Fruit fly (Drosophila melanogaster): ENCODE results near the gene RpS5a.

The RpS5a gene

dm6 chrX:17188167-17188566, 40.1 kb upstream of the RpS5a start:
- TF ChIP-seq kay (GFP tag; optimal IDR thresholded peaks at IDR 0.05) (no peak), sens (GFP tag) (peak; percentile 77)

DNA sequence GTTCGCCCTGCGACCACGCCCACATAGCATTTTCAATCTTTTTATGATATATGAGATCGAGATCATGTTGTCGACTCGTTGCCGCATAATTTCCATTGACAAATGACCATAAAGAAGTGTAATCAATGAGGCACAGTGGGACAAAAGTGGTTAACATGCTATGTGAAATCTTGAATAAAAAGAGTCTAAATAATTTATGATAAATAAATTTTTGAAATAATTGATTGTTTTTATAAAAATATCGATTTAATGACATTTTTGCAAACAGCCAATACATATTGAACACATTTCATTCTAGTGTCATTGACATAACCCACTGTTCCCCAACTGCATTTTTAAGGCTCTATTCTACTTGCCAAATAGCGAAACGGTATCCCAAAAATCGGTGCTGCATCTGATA, 39.4 kb upstream of the RpS5a start:
- TF ChIP-seq CG12299 (tag; optimal IDR thresholded peaks at IDR 0.05): no peak
- peak; percentile 6 for TF ChIP-seq sens (GFP tag)
- TF ChIP-seq CG7839 (tag; optimal IDR thresholded peaks at IDR 0.05): peak; percentile 22
- TF ChIP-seq dpn (GFP tag; optimal IDR thresholded peaks at IDR 0.05): peak in 1 of 2 experiments; percentile 13
- peak; percentile 8 for TF ChIP-seq Chrac-16 (GFP tag; optimal IDR thresholded peaks at IDR 0.05)
- peak; percentile 15 for TF ChIP-seq CG30403 (GFP tag; optimal IDR thresholded peaks at IDR 0.05)
- TF ChIP-seq CG14860 (GFP tag; IDR thresholded peaks at IDR 0.05; ENCODE audit: partially characterized antibody): no peak
- no peak for TF ChIP-seq CG34376 (GFP tag; optimal IDR thresholded peaks at IDR 0.05)
- TF ChIP-seq CG7786 (GFP tag; optimal IDR thresholded peaks at IDR 0.05): no peak
- TF ChIP-seq Aef1 (GFP tag; IDR thresholded peaks at IDR 0.05): no peak; the same call in 2 of the 3 replicates
- no peak for TF ChIP-seq scrt (GFP tag; optimal IDR thresholded peaks at IDR 0.05)
- no peak for TF ChIP-seq CG18619 (GFP tag; optimal IDR thresholded peaks at IDR 0.05)
- TF ChIP-seq CG15479 (GFP tag; optimal IDR thresholded peaks at IDR 0.05): no peak
- no peak for TF ChIP-seq prd (optimal IDR thresholded peaks at IDR 0.05)
- peak; percentile 39; the same call in 1 of the 3 replicates for TF ChIP-seq prd (GFP tag; IDR thresholded peaks at IDR 0.05)
- no peak for TF ChIP-seq TFAM (GFP tag; optimal IDR thresholded peaks at IDR 0.05)
- no peak for TF ChIP-seq maf-S (GFP tag; optimal IDR thresholded peaks at IDR 0.05)
- no peak for TF ChIP-seq CG9727 (GFP tag; optimal IDR thresholded peaks at IDR 0.05)
- TF ChIP-seq CG7271 (tag; optimal IDR thresholded peaks at IDR 0.05): no peak
- TF ChIP-seq bsh (GFP tag; optimal IDR thresholded peaks at IDR 0.05): peak in 1 of 2 experiments; percentile 42
- TF ChIP-seq jing (GFP tag; optimal IDR thresholded peaks at IDR 0.05): no peak
- no peak for TF ChIP-seq CG13296 (GFP tag; optimal IDR thresholded peaks at IDR 0.05)
- TF ChIP-seq Dll (GFP tag; IDR thresholded peaks at IDR 0.05; ENCODE audit: partially characterized antibody): no peak
- TF ChIP-seq tgo (GFP tag; IDR thresholded peaks at IDR 0.05): 0 out of 3 replicates have a peak, but pooled peaks have one; percentile 29
- TF ChIP-seq CG3407 (GFP tag; optimal IDR thresholded peaks at IDR 0.05): no peak
- TF ChIP-seq row (GFP tag; IDR thresholded peaks at IDR 0.05): peak; percentile 38; the same call in 1 of the 3 replicates
- TF ChIP-seq CG17359 (tag; optimal IDR thresholded peaks at IDR 0.05): peak; percentile 7
- TF ChIP-seq HLH3B (GFP tag; IDR thresholded peaks at IDR 0.05): peak; percentile 29; the same call in 1 of the 2 replicates
- no peak for TF ChIP-seq insv (GFP tag; optimal IDR thresholded peaks at IDR 0.05)
- no peak for TF ChIP-seq CG3726 (GFP tag; IDR thresholded peaks at IDR 0.05)
- TF ChIP-seq Drgx (GFP tag; IDR thresholded peaks at IDR 0.05): peak; percentile 54
- 0 out of 2 replicates have a peak, but pooled peaks have one; percentile 20 for TF ChIP-seq lmd (GFP tag; IDR thresholded peaks at IDR 0.05)
- TF ChIP-seq tx (GFP tag; optimal IDR thresholded peaks at IDR 0.05): no peak
- TF ChIP-seq Dip3 (GFP tag; optimal IDR thresholded peaks at IDR 0.05): no peak
- TF ChIP-seq Rfx (GFP tag; IDR thresholded peaks at IDR 0.05): no peak
- no peak for TF ChIP-seq CG2202 (tag; optimal IDR thresholded peaks at IDR 0.05)
- TF ChIP-seq GATAe (GFP tag; conservative IDR thresholded peaks at IDR 0.05): no peak
- no peak for TF ChIP-seq trem (tag; optimal IDR thresholded peaks at IDR 0.05)
- TF ChIP-seq dimm (GFP tag; IDR thresholded peaks at IDR 0.05): no peak
- TF ChIP-seq inv (GFP tag; IDR thresholded peaks at IDR 0.05; ENCODE audit: partially characterized antibody): no peak
- TF ChIP-seq CG10274 (GFP tag; optimal IDR thresholded peaks at IDR 0.05): no peak
- no peak for TF ChIP-seq Bdp1 (GFP tag; optimal IDR thresholded peaks at IDR 0.05)
- no peak for TF ChIP-seq ATbp (GFP tag; optimal IDR thresholded peaks at IDR 0.05)
- no peak for TF ChIP-seq ash1 (GFP tag; optimal IDR thresholded peaks at IDR 0.05)
- TF ChIP-seq rib (GFP tag; IDR thresholded peaks at IDR 0.05): no peak
- TF ChIP-seq ind (GFP tag; optimal IDR thresholded peaks at IDR 0.05): peak; percentile 6
- TF ChIP-seq tup (GFP tag; optimal IDR thresholded peaks at IDR 0.05): no peak
- no peak for TF ChIP-seq run (tag; optimal IDR thresholded peaks at IDR 0.05)
- TF ChIP-seq CG15011 (GFP tag; optimal IDR thresholded peaks at IDR 0.05): no peak

Data from whole organism, embryonic.